Worm (Caenorhabditis elegans) whole organism, young adult: ENCODE results near the gene glb-7.

Experiments used
- B0336.3 ChIP-seq: fragments of 200-800 bp; sonication (Bioruptor generic); IDR thresholded peaks from 2 replicates; pipeline ENCODE4 v1.3.6; 2022; ENCODE audit warnings: missing genetic modification characterization, missing compliant biosample characterization
- C17E4.6 ChIP-seq: fragments of 200-800 bp; sonication (Bioruptor generic); IDR thresholded peaks from 2 replicates; pipeline ENCODE4 v1.3.6; 2022; ENCODE audit warnings: missing genetic modification reagents, missing genetic modification characterization, missing compliant biosample characterization
- F33H1.4 ChIP-seq: fragments of 200-800 bp; sonication (Bioruptor generic); IDR thresholded peaks from 2 replicates; pipeline ENCODE4 v1.3.6; 2022; ENCODE audit warnings: missing genetic modification reagents, missing genetic modification characterization, missing compliant biosample characterization
- T26A5.8 ChIP-seq: sonication (generic microtip); optimal IDR thresholded peaks from 2 replicates; lab custom pipeline; 2016; ENCODE audit warnings: missing genetic modification characterization, missing compliant biosample characterization
- attf-5 ChIP-seq: fragments of 200-800 bp; sonication (Bioruptor generic); optimal IDR thresholded peaks from 2 replicates; lab custom pipeline; 2018; ENCODE audit warnings: mild to moderate bottlenecking, missing genetic modification characterization, missing compliant biosample characterization
- cebp-1 ChIP-seq, 2 experiments: fragments of 200-800 bp in 1 of 2; sonication (Bioruptor generic) in 1 of 2; sonication (generic microtip) in 1 of 2; IDR thresholded peaks in 1 of 2; optimal IDR thresholded peaks in 1 of 2; 2 replicates each; pipeline versions ENCODE4 v1.3.6 to Lab custom; 2017 to 2022; ENCODE audit warnings: missing compliant biosample characterization in 2 of 2, missing genetic modification characterization in 2 of 2, mild to moderate bottlenecking in 1 of 2, missing genetic modification reagents in 1 of 2, moderate library complexity in 1 of 2
- ceh-58 ChIP-seq: fragments of 200-800 bp; sonication (Bioruptor generic); IDR thresholded peaks from 2 replicates; pipeline ENCODE4 v1.3.6; 2022; ENCODE audit warnings: missing genetic modification characterization, missing compliant biosample characterization
- egl-18 ChIP-seq: fragments of 200-800 bp; sonication (Bioruptor generic); IDR thresholded peaks from 2 replicates; pipeline ENCODE4 v1.3.6; 2022; ENCODE audit warnings: missing genetic modification reagents, missing genetic modification characterization, missing compliant biosample characterization
- hmg-20 ChIP-seq: fragments of 200-800 bp; sonication (Bioruptor generic); IDR thresholded peaks from 2 replicates; pipeline ENCODE4 v1.3.6; 2022; ENCODE audit warnings: missing genetic modification reagents, missing genetic modification characterization, missing compliant biosample characterization
- lag-1 ChIP-seq: fragments of 200-800 bp; sonication (Bioruptor generic); IDR thresholded peaks from 2 replicates; pipeline ENCODE4 v1.3.6; 2022; ENCODE audit warnings: missing genetic modification reagents, missing genetic modification characterization, missing compliant biosample characterization
- lsl-1 ChIP-seq: fragments of 200-800 bp; sonication (Bioruptor generic); optimal IDR thresholded peaks from 2 replicates; lab custom pipeline; 2018; ENCODE audit warnings: mild to moderate bottlenecking, missing genetic modification characterization, moderate library complexity, missing compliant biosample characterization
- mcd-1 ChIP-seq: fragments of 200-800 bp; sonication (Bioruptor generic); IDR thresholded peaks from 2 replicates; pipeline ENCODE4 v1.3.6; 2022; ENCODE audit warnings: missing genetic modification reagents, missing genetic modification characterization, missing compliant biosample characterization
- nfya-1 ChIP-seq: sonication (generic microtip); optimal IDR thresholded peaks from 2 replicates; lab custom pipeline; 2017; ENCODE audit warnings: antibody characterized with exemption, missing compliant biosample characterization, missing genetic modification characterization, borderline replicate concordance; ENCODE audit not compliant: insufficient read depth
- nhr-80 ChIP-seq: sonication (generic microtip); optimal IDR thresholded peaks from 2 replicates; lab custom pipeline; 2016; ENCODE audit warnings: missing genetic modification characterization, missing compliant biosample characterization
- nhr-90 ChIP-seq: sonication (generic microtip); optimal IDR thresholded peaks from 2 replicates; lab custom pipeline; 2016; ENCODE audit warnings: missing genotype, mild to moderate bottlenecking, missing genetic modification characterization, missing compliant biosample characterization
- somi-1 ChIP-seq: fragments of 200-800 bp; sonication (Bioruptor generic); optimal IDR thresholded peaks from 2 replicates; lab custom pipeline; 2018; ENCODE audit warnings: mild to moderate bottlenecking, missing genetic modification characterization, missing compliant biosample characterization
- zfh-2 ChIP-seq: fragments of 200-800 bp; sonication (Bioruptor generic); conservative IDR thresholded peaks from 2 replicates; pipeline ENCODE4 v1.3.6; 2022; ENCODE audit warnings: missing genetic modification reagents, missing genetic modification characterization, missing compliant biosample characterization
- ztf-22 ChIP-seq: fragments of 200-800 bp; sonication (Bioruptor generic); optimal IDR thresholded peaks from 2 replicates; lab custom pipeline; 2018; ENCODE audit warnings: mild to moderate bottlenecking, missing genetic modification characterization, moderate library complexity, missing compliant biosample characterization

glb-7 gene

ce11 chrIV:2170332-2170731, 47.7 kb downstream of the glb-7 start:
- no peak for TF ChIP-seq attf-5

DNA sequence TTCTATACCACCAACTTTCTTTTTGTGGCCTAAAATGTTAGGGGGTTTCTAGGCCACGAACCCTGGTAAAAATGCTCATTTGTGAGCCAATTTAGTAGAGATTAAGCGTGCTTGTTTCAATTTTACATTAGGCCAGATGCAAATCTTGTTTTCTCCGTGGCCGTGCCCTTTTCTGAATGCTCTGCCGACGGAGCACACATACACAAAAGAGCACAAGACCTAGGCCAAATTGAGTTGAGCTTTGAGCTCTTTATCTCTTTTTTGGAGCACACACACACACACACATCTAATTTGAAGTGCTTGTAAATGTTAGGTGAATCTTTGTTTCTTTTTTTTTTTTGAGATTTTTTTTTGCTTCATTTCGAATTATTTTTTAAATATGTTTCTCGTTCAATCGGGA, 50.3 kb downstream of the glb-7 start:
- TF ChIP-seq T26A5.8 (tag; lab: Kevin White, UChicago) (no peak), mcd-1 (no peak), nfya-1 (tag; lab: Kevin White, UChicago) (no peak), hmg-20 (GFP tag; lab: Robert Waterston, UW) (no peak), B0336.3 (no peak), ztf-22 (GFP tag; lab: Kevin White, UChicago) (no peak), C17E4.6 (GFP tag; lab: Robert Waterston, UW) (no peak)

DNA sequence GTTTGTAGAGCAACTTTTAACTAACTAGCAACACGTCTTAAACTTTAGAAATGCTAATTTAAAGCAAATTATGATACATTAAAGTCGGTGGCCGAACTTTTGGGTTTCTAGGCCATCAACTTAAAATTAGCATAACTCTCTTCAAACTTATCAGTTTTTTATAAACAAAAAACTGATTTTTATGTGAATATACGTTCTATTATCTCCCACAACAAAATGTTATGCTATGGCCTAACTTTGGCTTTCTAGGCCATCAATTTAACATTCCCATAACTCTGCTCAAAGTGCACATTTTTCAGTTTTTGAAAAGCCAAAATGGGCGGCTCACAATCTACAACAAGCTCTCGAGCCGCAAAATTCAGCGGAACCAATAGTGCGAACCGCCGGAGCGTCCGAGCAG, 52.7 kb downstream of the glb-7 start, which contains the start of gene C54E4.1:
C54E4.1 (plus strand) TSS at position 301 of the 400 bp plus-strand sequence.
- TF ChIP-seq zfh-2 (GFP tag; lab: Robert Waterston, UW) (no peak), egl-18 (GFP tag; lab: Robert Waterston, UW) (no peak), nhr-90 (tag; lab: Kevin White, UChicago) (no peak), F33H1.4 (no peak), lag-1 (no peak), cebp-1 (GFP tag; IDR thresholded peaks at IDR 0.05; lab: Robert Waterston, UW) (no peak), cebp-1 (tag; optimal IDR thresholded peaks at IDR 0.05; lab: Kevin White, UChicago) (no peak), ceh-58 (GFP tag; lab: Robert Waterston, UW) (no peak), lsl-1 (GFP tag; lab: Kevin White, UChicago) (no peak), ztf-22 (GFP tag; lab: Kevin White, UChicago) (no peak), somi-1 (GFP tag; lab: Kevin White, UChicago) (no peak), nhr-80 (tag; lab: Kevin White, UChicago) (no peak)
